Worm (Caenorhabditis elegans) whole organism, midembryonic: ENCODE data around the gene mics-1.

Experiments used
- T22C8.4 ChIP-seq: fragments of 200-800 bp; sonication (Bioruptor generic); IDR thresholded peaks from 2 replicates; pipeline ENCODE4 v1.3.6; 2022; ENCODE audit warnings: missing genetic modification characterization, missing compliant biosample characterization
- cog-1 ChIP-seq: sonication (generic microtip); optimal IDR thresholded peaks from 2 replicates; lab custom pipeline; 2016; ENCODE audit warnings: missing genetic modification characterization, missing compliant biosample characterization
- flt-1 ChIP-seq: fragments of 200-800 bp; sonication (Bioruptor generic); IDR thresholded peaks from 2 replicates; pipeline ENCODE4 v1.3.6; 2022; ENCODE audit warnings: missing genetic modification characterization, missing compliant biosample characterization
- klf-2 ChIP-seq: fragments of 200-800 bp; sonication (Bioruptor generic); conservative IDR thresholded peaks from 2 replicates; pipeline ENCODE4 v1.3.6; 2022; ENCODE audit warnings: missing genetic modification reagents, missing genetic modification characterization, missing compliant biosample characterization
- med-1 ChIP-seq: sonication (generic microtip); optimal IDR thresholded peaks from 2 replicates; lab custom pipeline; 2017; ENCODE audit warnings: missing genetic modification characterization, mild to moderate bottlenecking, missing compliant biosample characterization, antibody characterized with exemption, missing genetic modification reagents; ENCODE audit not compliant: insufficient read depth
- ref-1 ChIP-seq: fragments of 200-800 bp; sonication (Bioruptor generic); conservative IDR thresholded peaks from 2 replicates; pipeline ENCODE4 v1.3.6; 2022; ENCODE audit warnings: missing genetic modification reagents, missing genetic modification characterization, missing compliant biosample characterization
- tab-1 ChIP-seq: fragments of 200-800 bp; sonication (Bioruptor generic); IDR thresholded peaks from 2 replicates; pipeline ENCODE4 v1.3.6; 2022; ENCODE audit warnings: missing genetic modification characterization, missing compliant biosample characterization
- ztf-23 ChIP-seq: fragments of 200-800 bp; sonication (Bioruptor generic); IDR thresholded peaks from 2 replicates; pipeline ENCODE4 v1.3.6; 2022; ENCODE audit warnings: missing genetic modification reagents, missing genetic modification characterization, missing compliant biosample characterization
- ztf-29 ChIP-seq: fragments of 200-800 bp; sonication (Bioruptor generic); IDR thresholded peaks from 2 replicates; pipeline ENCODE4 v1.3.6; 2022; ENCODE audit warnings: missing genetic modification reagents, missing genetic modification characterization, missing compliant biosample characterization

DNA sequence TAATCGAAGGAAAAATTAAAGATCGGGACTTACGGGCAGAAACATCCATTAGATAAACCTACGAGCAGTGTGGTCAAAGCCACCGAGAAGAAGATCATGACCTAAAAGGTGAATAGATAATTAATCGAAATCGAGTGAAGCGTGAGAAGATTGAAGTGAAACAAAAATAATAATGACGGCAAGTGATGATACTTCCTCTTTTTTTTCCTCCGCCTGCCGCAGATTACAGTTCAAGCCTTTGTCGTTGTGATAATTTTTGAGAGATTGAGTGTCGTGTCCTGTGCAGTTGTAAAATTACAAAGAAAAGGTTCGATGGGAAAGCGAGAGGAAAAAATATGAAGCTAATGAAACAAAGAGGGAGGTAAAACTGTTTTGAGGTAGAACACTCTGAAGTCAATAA is 14.4 kb upstream of the mics-1 start, which contains the start of gene T21C9.9:
- TF ChIP-seq T22C8.4, result no peak
- TF ChIP-seq cog-1 (tag; lab: Kevin White, UChicago), result no peak
- no peak for TF ChIP-seq ztf-29 (GFP tag; lab: Robert Waterston, UW)
- no peak for TF ChIP-seq ztf-23
- no peak for TF ChIP-seq ref-1 (GFP tag; lab: Robert Waterston, UW)
- no peak for TF ChIP-seq flt-1 (GFP tag; lab: Robert Waterston, UW)
- TF ChIP-seq klf-2 (GFP tag; lab: Robert Waterston, UW), result no peak
- no peak for TF ChIP-seq tab-1 (GFP tag; lab: Robert Waterston, UW)
- TF ChIP-seq med-1 (GFP tag; lab: Kevin White, UChicago), result no peak
